Worm (Caenorhabditis elegans): ENCODE measurements around the gene moc-3.

ce11 chrIV:8170264-8170663 lies 39.9 kb downstream of the moc-3 start:
- TF ChIP-seq tbx-2 (tag; optimal IDR thresholded peaks at IDR 0.05) (no peak), nhr-12 (tag; optimal IDR thresholded peaks at IDR 0.05) (no peak), pqm-1 (tag; optimal IDR thresholded peaks at IDR 0.05) (no peak), ces-1 (GFP tag; optimal IDR thresholded peaks at IDR 0.05) (no peak), ceh-90 (tag; optimal IDR thresholded peaks at IDR 0.05) (no peak), aly-2 (tag; optimal IDR thresholded peaks at IDR 0.05) (no peak)

All from whole organism, L1 larva.